Worm (Caenorhabditis elegans): ENCODE data around the gene F42G8.8.

DNA sequence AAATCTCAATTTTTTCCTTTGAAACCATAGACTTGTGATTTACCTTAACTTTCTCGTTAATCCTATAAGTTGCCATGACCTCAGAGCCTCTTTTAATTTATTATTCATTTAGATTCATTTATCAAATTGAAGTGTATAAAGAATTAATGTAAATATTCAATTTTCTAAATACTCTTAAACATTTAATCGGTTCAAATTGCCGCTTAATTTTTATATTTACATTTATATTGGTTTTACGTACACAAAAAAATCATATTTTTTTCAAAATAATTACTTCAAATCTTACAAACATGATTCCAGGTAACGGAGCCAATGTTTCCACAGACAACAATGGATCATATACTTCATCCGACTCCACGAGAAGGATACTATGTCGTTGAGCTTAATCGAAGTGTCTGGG, 29.6 kb downstream of the F42G8.8 start, which contains the start of gene pmk-1:
- no peak for TF ChIP-seq nhr-42 (GFP tag; IDR thresholded peaks at IDR 0.05)
- no peak for TF ChIP-seq nhr-77 (tag; optimal IDR thresholded peaks at IDR 0.05)
- TF ChIP-seq nhr-237 (tag; optimal IDR thresholded peaks at IDR 0.05), result no peak
- no peak for TF ChIP-seq lir-3 (tag; optimal IDR thresholded peaks at IDR 0.05)
- no peak for TF ChIP-seq skn-1 (tag; optimal IDR thresholded peaks at IDR 0.05)
- TF ChIP-seq F26F4.8 (GFP tag; conservative IDR thresholded peaks at IDR 0.05), result no peak

Data from whole organism, L4 larva.